Fruit fly (Drosophila melanogaster) Kc167 (cell line): ENCODE measurements around the gene CG45690.

Experiments
- Sin3A ChIP-seq: fragments of >200 bp; optimal IDR thresholded peaks from 2 replicates; lab custom pipeline; 2018; ENCODE audit warnings: missing external identifiers
- h ChIP-seq: fragments of >200 bp; optimal IDR thresholded peaks from 3 replicates; lab custom pipeline; 2018; ENCODE audit warnings: missing external identifiers
- psq ChIP-seq: fragments of >200 bp; optimal IDR thresholded peaks from 2 replicates; lab custom pipeline; 2017; ENCODE audit warnings: missing external identifiers
- ttk ChIP-seq: sonication (Bioruptor generic); optimal IDR thresholded peaks from 2 replicates; lab custom pipeline; 2017; ENCODE audit warnings: missing external identifiers

dm6 chr2L:10632702-10633101 lies 25.4 kb upstream of the CG45690 start:
- no peak for TF ChIP-seq psq (lab: Kevin White, UChicago)
- TF ChIP-seq Sin3A (lab: Kevin White, UChicago): no peak
- no peak for TF ChIP-seq ttk
- no peak for TF ChIP-seq h (lab: Kevin White, UChicago)
